Worm (Caenorhabditis elegans): ENCODE measurements around the gene swan-2.

DNA sequence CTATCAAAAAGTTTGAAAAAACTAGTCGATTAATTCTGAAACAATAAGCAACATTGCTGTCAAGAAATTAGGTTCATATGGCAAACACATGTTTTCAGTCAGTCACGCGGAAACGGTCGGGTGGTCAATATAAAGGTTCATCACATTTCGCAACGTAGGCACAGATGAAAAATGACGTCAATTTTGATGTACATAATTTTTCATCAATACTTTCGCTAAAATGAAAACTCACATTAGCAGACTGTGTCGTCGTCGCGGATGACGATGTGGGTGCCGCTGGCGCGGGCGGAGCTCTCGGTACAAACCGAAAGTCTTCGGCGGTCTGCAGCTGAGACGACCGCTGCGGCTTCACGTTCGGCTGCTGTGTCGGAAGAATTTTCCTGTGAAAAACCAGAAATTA is at the start of gene swan-2:
- no peak for TF ChIP-seq ceh-22 (tag; optimal IDR thresholded peaks at IDR 0.05)
- no peak for TF ChIP-seq Y22D7AL.16 (tag; optimal IDR thresholded peaks at IDR 0.05)
- TF ChIP-seq pha-2 (tag; optimal IDR thresholded peaks at IDR 0.05) = no peak
- no peak for TF ChIP-seq unc-3 (GFP tag; conservative IDR thresholded peaks at IDR 0.05)
- no peak for TF ChIP-seq unc-3 (tag; optimal IDR thresholded peaks at IDR 0.05)
- no peak for TF ChIP-seq ahr-1 (tag; optimal IDR thresholded peaks at IDR 0.05)
- TF ChIP-seq unc-55 (GFP tag; optimal IDR thresholded peaks at IDR 0.05) = no peak
- TF ChIP-seq elt-4 (tag; optimal IDR thresholded peaks at IDR 0.05) = no peak
- TF ChIP-seq fkh-10 (GFP tag; optimal IDR thresholded peaks at IDR 0.05) = no peak
- no peak for TF ChIP-seq ceh-45 (GFP tag; IDR thresholded peaks at IDR 0.05)
